Worm (Caenorhabditis elegans) whole organism, L4/young adult: Measurements from ENCODE around the gene ZK688.10.

Experiments
- W03F9.2 ChIP-seq: fragments of 150-350 bp; optimal IDR thresholded peaks from 2 replicates; lab custom pipeline; 2014; ENCODE audit warnings: missing biosample characterization, missing genetic modification characterization
- dao-5 ChIP-seq: sonication (generic microtip); optimal IDR thresholded peaks from 2 replicates; lab custom pipeline; 2016; ENCODE audit warnings: missing genotype, missing genetic modification characterization, moderate library complexity, missing compliant biosample characterization
- him-1 ChIP-seq: sonication (generic microtip); optimal IDR thresholded peaks from 2 replicates; lab custom pipeline; 2016; ENCODE audit warnings: missing genotype, missing genetic modification reagents, missing genetic modification characterization, missing compliant biosample characterization

- TF ChIP-seq dao-5 (tag; lab: Kevin White, UChicago) (no peak), W03F9.2 (tag; lab: Kevin White, UChicago) (no peak), him-1 (no peak)
Observed at ce11 chrIII:7941417-7941816, 44.6 kb upstream of the ZK688.10 start, which contains the start of gene kle-2.
